Worm (Caenorhabditis elegans) whole organism, young adult: ENCODE data around the gene cmtr-2.

Source experiments
- B0261.1 ChIP-seq: sonication (generic microtip); optimal IDR thresholded peaks from 2 replicates; lab custom pipeline; 2016; ENCODE audit warnings: mild to moderate bottlenecking, missing genetic modification characterization, moderate library complexity, missing compliant biosample characterization
- C17E4.6 ChIP-seq: fragments of 200-800 bp; sonication (Bioruptor generic); IDR thresholded peaks from 2 replicates; pipeline ENCODE4 v1.3.6; 2022; ENCODE audit warnings: missing genetic modification reagents, missing genetic modification characterization, missing compliant biosample characterization
- D2030.7 ChIP-seq: fragments of 200-800 bp; sonication (Bioruptor generic); IDR thresholded peaks from 2 replicates; pipeline ENCODE4 v1.3.6; 2022; ENCODE audit warnings: missing genetic modification reagents, missing genetic modification characterization, missing compliant biosample characterization
- F49E8.2 ChIP-seq: sonication (generic microtip); optimal IDR thresholded peaks from 3 replicates; lab custom pipeline; 2017; ENCODE audit warnings: missing genetic modification characterization, mild to moderate bottlenecking, missing compliant biosample characterization, antibody characterized with exemption, moderate library complexity; ENCODE audit not compliant: insufficient read depth
- F57A8.1 ChIP-seq: fragments of 200-800 bp; sonication (Bioruptor generic); optimal IDR thresholded peaks from 2 replicates; lab custom pipeline; 2018; ENCODE audit warnings: mild to moderate bottlenecking, missing genetic modification characterization, moderate library complexity, missing compliant biosample characterization
- K11D2.4 ChIP-seq: fragments of 200-800 bp; sonication (Bioruptor generic); IDR thresholded peaks from 2 replicates; pipeline ENCODE4 v1.3.6; 2022; ENCODE audit warnings: missing genetic modification reagents, missing genetic modification characterization, missing compliant biosample characterization
- T26A5.8 ChIP-seq: sonication (generic microtip); optimal IDR thresholded peaks from 2 replicates; lab custom pipeline; 2016; ENCODE audit warnings: missing genetic modification characterization, missing compliant biosample characterization
- ZK185.1 ChIP-seq: sonication (generic microtip); optimal IDR thresholded peaks from 2 replicates; lab custom pipeline; 2016; ENCODE audit warnings: mild to moderate bottlenecking, missing genetic modification characterization, missing compliant biosample characterization; ENCODE audit not compliant: poor library complexity, severe bottlenecking
- ccch-3 ChIP-seq: fragments of 200-800 bp; sonication (Bioruptor generic); optimal IDR thresholded peaks from 2 replicates; lab custom pipeline; 2018; ENCODE audit warnings: mild to moderate bottlenecking, missing genetic modification characterization, missing compliant biosample characterization
- cebp-1 ChIP-seq, 2 experiments: fragments of 200-800 bp in 1 of 2; sonication (Bioruptor generic) in 1 of 2; sonication (generic microtip) in 1 of 2; IDR thresholded peaks in 1 of 2; optimal IDR thresholded peaks in 1 of 2; 2 replicates each; pipeline versions ENCODE4 v1.3.6 to Lab custom; 2017 to 2022; ENCODE audit warnings: missing compliant biosample characterization in 2 of 2, missing genetic modification characterization in 2 of 2, mild to moderate bottlenecking in 1 of 2, missing genetic modification reagents in 1 of 2, moderate library complexity in 1 of 2
- cebp-2 ChIP-seq: fragments of 200-800 bp; sonication (Bioruptor generic); IDR thresholded peaks from 2 replicates; pipeline ENCODE4 v1.3.6; 2022; ENCODE audit warnings: missing genetic modification characterization, missing compliant biosample characterization
- ceh-79 ChIP-seq: sonication (generic microtip); optimal IDR thresholded peaks from 2 replicates; lab custom pipeline; 2017; ENCODE audit warnings: mild to moderate bottlenecking, missing genetic modification characterization, missing compliant biosample characterization
- ceh-91 ChIP-seq: fragments of 200-800 bp; sonication (Bioruptor generic); IDR thresholded peaks from 2 replicates; pipeline ENCODE4 v1.3.6; 2022; ENCODE audit warnings: missing genetic modification reagents, missing genetic modification characterization, missing compliant biosample characterization
- die-1 ChIP-seq: sonication (generic microtip); optimal IDR thresholded peaks from 2 replicates; lab custom pipeline; 2016; ENCODE audit warnings: missing genotype, mild to moderate bottlenecking, missing genetic modification characterization, missing compliant biosample characterization
- dox-1 ChIP-seq: fragments of 200-800 bp; sonication (Bioruptor generic); IDR thresholded peaks from 2 replicates; pipeline ENCODE4 v1.3.6; 2022; ENCODE audit warnings: missing genetic modification reagents, missing genetic modification characterization, missing compliant biosample characterization
- dpff-1 ChIP-seq: sonication (generic microtip); optimal IDR thresholded peaks from 2 replicates; lab custom pipeline; 2017; ENCODE audit warnings: mild to moderate bottlenecking, missing genetic modification characterization, missing compliant biosample characterization
- egl-18 ChIP-seq: fragments of 200-800 bp; sonication (Bioruptor generic); IDR thresholded peaks from 2 replicates; pipeline ENCODE4 v1.3.6; 2022; ENCODE audit warnings: missing genetic modification reagents, missing genetic modification characterization, missing compliant biosample characterization
- ets-4 ChIP-seq: fragments of 200-800 bp; sonication (Bioruptor generic); optimal IDR thresholded peaks from 2 replicates; lab custom pipeline; 2018; ENCODE audit warnings: mild to moderate bottlenecking, missing genetic modification characterization, missing compliant biosample characterization
- hlh-12 ChIP-seq: sonication (generic microtip); optimal IDR thresholded peaks from 2 replicates; lab custom pipeline; 2016; ENCODE audit warnings: missing genetic modification characterization, missing compliant biosample characterization
- hlh-26 ChIP-seq: fragments of 200-800 bp; sonication (Bioruptor generic); conservative IDR thresholded peaks from 2 replicates; pipeline ENCODE4 v1.3.6; 2022; ENCODE audit warnings: missing genetic modification reagents, missing genetic modification characterization, missing compliant biosample characterization
- lag-1 ChIP-seq: fragments of 200-800 bp; sonication (Bioruptor generic); IDR thresholded peaks from 2 replicates; pipeline ENCODE4 v1.3.6; 2022; ENCODE audit warnings: missing genetic modification reagents, missing genetic modification characterization, missing compliant biosample characterization
- let-607 ChIP-seq, 2 experiments: fragments of 200-800 bp in 1 of 2; sonication (Bioruptor generic) in 1 of 2; sonication (generic microtip) in 1 of 2; optimal IDR thresholded peaks; 2 replicates each; lab custom pipeline; 2016 to 2018; ENCODE audit warnings: mild to moderate bottlenecking in 2 of 2, missing compliant biosample characterization in 2 of 2, missing genetic modification characterization in 2 of 2, moderate library complexity in 2 of 2, missing genotype in 1 of 2
- lin-54 ChIP-seq: fragments of 200-800 bp; sonication (Bioruptor generic); optimal IDR thresholded peaks from 2 replicates; lab custom pipeline; 2018; ENCODE audit warnings: mild to moderate bottlenecking, missing genetic modification characterization, missing compliant biosample characterization
- lir-1 ChIP-seq: fragments of 200-800 bp; sonication (Bioruptor generic); conservative IDR thresholded peaks from 2 replicates; pipeline ENCODE4 v1.3.6; 2022; ENCODE audit warnings: missing genetic modification reagents, missing genetic modification characterization, missing compliant biosample characterization
- mcd-1 ChIP-seq: fragments of 200-800 bp; sonication (Bioruptor generic); IDR thresholded peaks from 2 replicates; pipeline ENCODE4 v1.3.6; 2022; ENCODE audit warnings: missing genetic modification reagents, missing genetic modification characterization, missing compliant biosample characterization
- mel-28 ChIP-seq: sonication (generic microtip); optimal IDR thresholded peaks from 2 replicates; lab custom pipeline; 2016; ENCODE audit warnings: borderline replicate concordance, mild to moderate bottlenecking, missing genetic modification characterization, missing compliant biosample characterization
- nfya-2 ChIP-seq: fragments of 200-800 bp; sonication (Bioruptor generic); IDR thresholded peaks from 2 replicates; pipeline ENCODE4 v1.3.6; 2022; ENCODE audit warnings: missing genetic modification reagents, missing genetic modification characterization, missing compliant biosample characterization
- nfyb-1 ChIP-seq: fragments of 200-800 bp; sonication (Bioruptor generic); IDR thresholded peaks from 2 replicates; pipeline ENCODE4 v1.3.6; 2022; ENCODE audit warnings: missing genetic modification reagents, missing genetic modification characterization, missing compliant biosample characterization
- nhr-120 ChIP-seq: fragments of 200-800 bp; sonication (Bioruptor generic); IDR thresholded peaks from 2 replicates; pipeline ENCODE4 v1.3.6; 2022; ENCODE audit warnings: missing genetic modification characterization, missing compliant biosample characterization
- nhr-80 ChIP-seq: sonication (generic microtip); optimal IDR thresholded peaks from 2 replicates; lab custom pipeline; 2016; ENCODE audit warnings: missing genetic modification characterization, missing compliant biosample characterization
- pbrm-1 ChIP-seq: fragments of 200-800 bp; sonication (Bioruptor generic); IDR thresholded peaks from 2 replicates; pipeline ENCODE4 v1.3.6; 2022; ENCODE audit warnings: missing genetic modification reagents, missing genetic modification characterization, missing compliant biosample characterization
- rpc-1 ChIP-seq, 2 experiments: fragments of 150-350 bp in 1 of 2; sonication (generic microtip) in 1 of 2; optimal IDR thresholded peaks; 2 replicates each; lab custom pipeline; 2014 to 2018; ENCODE audit warnings: missing biosample characterization in 1 of 2, missing genetic modification characterization in 1 of 2, missing genetic modification reagents in 1 of 2, missing genotype in 1 of 2
- sdz-38 ChIP-seq: sonication (generic microtip); optimal IDR thresholded peaks from 2 replicates; lab custom pipeline; 2016; ENCODE audit warnings: missing genotype, missing genetic modification characterization, missing compliant biosample characterization
- snpc-1.3 ChIP-seq: sonication (generic microtip); optimal IDR thresholded peaks from 2 replicates; lab custom pipeline; 2017; ENCODE audit warnings: missing genetic modification characterization, mild to moderate bottlenecking, missing compliant biosample characterization, antibody characterized with exemption, moderate library complexity, missing genotype, missing genetic modification reagents; ENCODE audit not compliant: insufficient read depth
- tbp1 ChIP-seq: fragments of 200-800 bp; sonication (Bioruptor generic); optimal IDR thresholded peaks from 2 replicates; lab custom pipeline; 2018; ENCODE audit warnings: mild to moderate bottlenecking, missing genetic modification characterization, missing compliant biosample characterization
- tbx-9 ChIP-seq: sonication (generic microtip); optimal IDR thresholded peaks from 2 replicates; lab custom pipeline; 2016; ENCODE audit warnings: borderline replicate concordance, missing genetic modification characterization, inconsistent platforms, missing compliant biosample characterization
- tlf-1 ChIP-seq: fragments of 200-800 bp; sonication (Bioruptor generic); optimal IDR thresholded peaks from 2 replicates; lab custom pipeline; 2018; ENCODE audit warnings: mild to moderate bottlenecking, missing genetic modification characterization, missing compliant biosample characterization
- zim-3 ChIP-seq: sonication (generic microtip); optimal IDR thresholded peaks from 2 replicates; lab custom pipeline; 2017; ENCODE audit warnings: mild to moderate bottlenecking, missing genetic modification characterization, moderate library complexity, missing compliant biosample characterization
- ztf-18 ChIP-seq: sonication (generic microtip); optimal IDR thresholded peaks from 2 replicates; lab custom pipeline; 2016; ENCODE audit warnings: missing genotype, mild to moderate bottlenecking, missing genetic modification characterization, missing compliant biosample characterization
- ztf-6 ChIP-seq: fragments of 200-800 bp; sonication (Bioruptor generic); IDR thresholded peaks from 2 replicates; pipeline ENCODE4 v1.3.6; 2022; ENCODE audit warnings: missing genetic modification reagents, missing genetic modification characterization, missing compliant biosample characterization

The cmtr-2 gene

DNA sequence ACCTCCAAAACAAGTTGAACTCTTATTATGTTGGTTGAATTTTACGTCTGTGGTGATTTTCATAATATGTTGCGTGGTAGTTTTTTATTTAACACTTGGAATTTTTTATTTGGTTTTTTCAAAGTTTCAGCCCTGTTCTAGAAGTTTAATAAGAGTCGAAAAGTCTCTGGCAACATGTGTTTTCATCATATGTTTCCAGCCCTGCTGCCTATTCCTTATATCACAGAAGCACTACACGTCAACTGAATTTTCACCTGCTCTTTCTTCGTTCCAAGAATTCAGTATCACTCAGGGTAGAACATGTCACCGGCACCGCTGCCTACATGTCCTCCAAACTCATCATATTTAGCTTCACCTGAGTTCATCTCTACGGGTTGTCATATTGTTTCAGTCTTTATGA, 4.7 kb upstream of the cmtr-2 start, which contains the start of gene srh-40 (continued):
- no peak for TF ChIP-seq F49E8.2 (tag; lab: Kevin White, UChicago)

DNA sequence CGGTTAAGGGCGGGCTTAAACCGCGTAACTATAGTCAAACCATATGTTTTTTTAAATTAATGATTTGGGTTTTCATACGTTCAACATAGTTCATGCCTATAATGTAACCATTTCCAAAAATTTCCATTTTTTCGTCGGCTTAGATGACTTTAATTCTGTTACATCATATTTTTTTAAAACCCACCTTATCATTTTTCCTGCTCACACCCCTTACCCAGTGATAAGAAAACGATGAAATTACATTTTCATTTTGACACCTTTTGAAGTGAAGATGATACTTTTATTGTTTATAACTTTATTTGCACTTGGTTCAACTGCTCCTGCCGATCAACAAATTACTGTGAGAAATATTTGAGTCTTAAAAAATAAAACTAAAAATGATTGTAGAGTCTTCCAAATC, 2.9 kb upstream of the cmtr-2 start, which contains the start of gene ctsa-4.2:
TSS of gene ctsa-4.2 (plus strand) at position 247 of the 400 bp plus-strand sequence.
- no peak for TF ChIP-seq nhr-120
- TF ChIP-seq nhr-80 (tag; lab: Kevin White, UChicago) = peak; percentile 70
- no peak for TF ChIP-seq dox-1

- TF ChIP-seq F57A8.1 (GFP tag; lab: Kevin White, UChicago) = no peak
- TF ChIP-seq tlf-1 (GFP tag; lab: Kevin White, UChicago) = no peak
- no peak for TF ChIP-seq ceh-91
- TF ChIP-seq hlh-12 (tag; lab: Kevin White, UChicago) = no peak
- TF ChIP-seq snpc-1.3 (tag; lab: Kevin White, UChicago) = no peak
These were observed 4.7 kb downstream of the cmtr-2 start, which contains the start of gene C13B9.2 for ce11 chrIII:6619952-6620351. TSS of gene C13B9.2 (plus strand) at chrIII:6620252.

DNA sequence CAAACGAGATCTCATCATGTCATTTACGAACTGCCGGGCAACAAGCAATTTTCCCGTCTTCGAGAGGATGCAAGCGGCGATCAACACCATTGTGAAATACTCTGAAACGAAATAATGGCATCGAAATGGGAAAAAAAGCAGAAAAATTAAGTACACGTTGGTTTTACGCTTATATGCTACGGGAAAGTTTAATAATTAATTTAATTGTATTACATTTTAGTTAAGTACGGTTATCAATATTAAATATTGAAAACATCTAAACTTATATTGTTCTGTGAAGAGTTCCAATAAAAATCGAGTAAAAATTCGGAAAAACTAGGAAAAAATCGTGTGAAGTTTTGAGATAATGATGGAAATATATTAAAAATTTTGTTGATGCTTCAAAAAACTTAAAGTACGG, 9.7 kb downstream of the cmtr-2 start, which contains the start of gene copd-1:
TSS of gene copd-1 (minus strand) at position 101 of the 400 bp plus-strand sequence.
- TF ChIP-seq lin-54 (GFP tag; lab: Kevin White, UChicago) (no peak), tbx-9 (tag; lab: Kevin White, UChicago) (no peak), rpc-1 (optimal IDR thresholded peaks at IDR 0.05; lab: Kevin White, UChicago) (no peak), rpc-1 (tag; optimal IDR thresholded peaks at IDR 0.05; lab: Kevin White, UChicago) (no peak), zim-3 (tag; lab: Kevin White, UChicago) (no peak)
- TF ChIP-seq, all 124 proteins: peak for 0

ce11 chrIII:6625317-6625716, 10.1 kb downstream of the cmtr-2 start:
- no peak for TF ChIP-seq cebp-2 (GFP tag; lab: Robert Waterston, UW)
- no peak for TF ChIP-seq sdz-38
- TF ChIP-seq nfya-2 (GFP tag; lab: Robert Waterston, UW) = no peak
- no peak for TF ChIP-seq mel-28 (tag; lab: Kevin White, UChicago)
- no peak for TF ChIP-seq ets-4 (GFP tag; lab: Kevin White, UChicago)
- no peak for TF ChIP-seq C17E4.6
- peak; percentile 59 for TF ChIP-seq mcd-1 (GFP tag; lab: Robert Waterston, UW)
- TF ChIP-seq pbrm-1 (GFP tag; lab: Robert Waterston, UW) = no peak
- no peak for TF ChIP-seq lir-1
- TF ChIP-seq cebp-1 (GFP tag; IDR thresholded peaks at IDR 0.05; lab: Robert Waterston, UW) = no peak
- peak; percentile 36 for TF ChIP-seq cebp-1 (tag; optimal IDR thresholded peaks at IDR 0.05; lab: Kevin White, UChicago)
- TF ChIP-seq ccch-3 = no peak
- TF ChIP-seq hlh-12 (tag; lab: Kevin White, UChicago) = no peak
- peak; percentile 39 for TF ChIP-seq nhr-80 (tag; lab: Kevin White, UChicago)
- TF ChIP-seq D2030.7 (GFP tag; lab: Robert Waterston, UW) = peak; percentile 40; the same call in 1 of the 2 replicates
- TF ChIP-seq tbp1 = peak; percentile 10
- no peak for TF ChIP-seq ZK185.1 (tag; lab: Kevin White, UChicago)
- TF ChIP-seq T26A5.8 (tag; lab: Kevin White, UChicago) = no peak
- TF ChIP-seq ztf-18 (tag; lab: Kevin White, UChicago) = peak; percentile 12
- TF ChIP-seq egl-18 (GFP tag; lab: Robert Waterston, UW) = no peak
- TF ChIP-seq K11D2.4 = no peak
- no peak for TF ChIP-seq die-1 (tag; lab: Kevin White, UChicago)
- no peak for TF ChIP-seq B0261.1 (tag; lab: Kevin White, UChicago)
- TF ChIP-seq ztf-6 = no peak
- TF ChIP-seq hlh-26 (GFP tag; lab: Robert Waterston, UW) = no peak
- TF ChIP-seq lag-1 (GFP tag; lab: Robert Waterston, UW) = no peak
- no peak for TF ChIP-seq nfyb-1 (GFP tag; lab: Robert Waterston, UW)
- TF ChIP-seq let-607 (tag; optimal IDR thresholded peaks at IDR 0.05; lab: Kevin White, UChicago) = peak; percentile 85 to 91
- TF ChIP-seq dpff-1 (tag; lab: Kevin White, UChicago) = no peak
- no peak for TF ChIP-seq ceh-79 (tag; lab: Kevin White, UChicago)
